Fruit fly (Drosophila melanogaster): Measurements from ENCODE around the gene Cyp304a1.

The Cyp304a1 gene

DNA sequence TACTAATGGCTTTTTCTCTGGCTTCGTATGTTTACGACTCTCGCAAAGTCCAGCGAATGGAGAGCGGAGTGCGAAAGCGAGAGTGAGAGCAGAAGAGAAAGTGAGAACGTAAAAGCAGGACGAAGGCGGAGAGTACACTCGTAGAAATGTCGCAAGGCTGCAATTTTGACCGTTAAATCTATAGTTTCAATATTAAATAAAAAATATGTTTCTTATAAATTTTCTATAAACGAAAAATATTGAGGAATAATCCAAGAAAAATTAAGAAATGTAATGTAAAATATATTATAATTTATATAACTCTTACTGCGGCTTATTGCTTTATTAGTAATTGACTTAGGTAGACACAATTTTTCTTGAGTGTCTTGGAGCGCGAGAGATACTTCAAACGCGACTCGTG, 10.9 kb downstream of the Cyp304a1 start (continued):
- peak; percentile 17 for TF ChIP-seq CG18599 (GFP tag; optimal IDR thresholded peaks at IDR 0.05)
- TF ChIP-seq zf30C (GFP tag; optimal IDR thresholded peaks at IDR 0.05): peak; percentile 21
- TF ChIP-seq Hr51 (GFP tag; optimal IDR thresholded peaks at IDR 0.05): peak in 1 of 2 experiments; percentile 13
- peak; percentile 35 for TF ChIP-seq zen (tag; optimal IDR thresholded peaks at IDR 0.05)
- peak; percentile 1 for TF ChIP-seq D19A (tag; optimal IDR thresholded peaks at IDR 0.05)
- no peak for TF ChIP-seq CG16813 (GFP tag; IDR thresholded peaks at IDR 0.05; ENCODE audit: partially characterized antibody)
- peak; percentile 11 for TF ChIP-seq CG8924 (tag; optimal IDR thresholded peaks at IDR 0.05)
- TF ChIP-seq CG10979 (tag; optimal IDR thresholded peaks at IDR 0.05): peak; percentile 12
- peak; percentile 28 for TF ChIP-seq corto (GFP tag; optimal IDR thresholded peaks at IDR 0.05)
- peak; percentile 40 for TF ChIP-seq CG11504 (tag; optimal IDR thresholded peaks at IDR 0.05)
- no peak for TF ChIP-seq CG11723 (GFP tag; optimal IDR thresholded peaks at IDR 0.05)
- no peak for TF ChIP-seq pan (optimal IDR thresholded peaks at IDR 0.05)
- no peak for TF ChIP-seq pan (GFP tag; optimal IDR thresholded peaks at IDR 0.05 in 1 of 2, IDR thresholded peaks at IDR 0.05 in 1 of 2)
- TF ChIP-seq Hmr (GFP tag; optimal IDR thresholded peaks at IDR 0.05): peak; percentile 24
- TF ChIP-seq ci (GFP tag; IDR thresholded peaks at IDR 0.05): no peak
- no peak for TF ChIP-seq dimm (GFP tag; IDR thresholded peaks at IDR 0.05)
- TF ChIP-seq Blimp-1 (GFP tag; optimal IDR thresholded peaks at IDR 0.05): peak; percentile 40
- peak; percentile 24 for TF ChIP-seq dmrt99B (tag; optimal IDR thresholded peaks at IDR 0.05)
- TF ChIP-seq CG9727 (GFP tag; optimal IDR thresholded peaks at IDR 0.05): peak; percentile 28
- TF ChIP-seq Hr3 (GFP tag; optimal IDR thresholded peaks at IDR 0.05): no peak

DNA sequence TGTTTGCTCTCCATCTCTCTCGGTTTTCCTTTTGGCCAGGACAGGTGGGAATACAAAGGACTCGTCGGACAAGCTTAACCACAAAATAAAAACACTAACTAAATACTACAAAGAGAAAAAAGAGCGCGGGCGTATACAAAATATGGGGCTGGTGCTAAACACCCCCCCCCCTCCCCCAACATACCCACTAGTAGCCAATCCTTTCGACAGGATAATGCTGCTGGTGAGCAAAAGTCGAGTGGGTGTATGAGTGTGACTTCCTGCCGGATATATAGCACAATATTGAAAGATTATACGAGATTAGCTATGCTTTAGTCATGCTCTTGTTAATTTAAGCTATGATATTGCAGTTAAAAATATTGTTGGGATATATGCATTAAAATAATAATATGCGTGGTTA, 11.6 kb downstream of the Cyp304a1 start:
- TF ChIP-seq ci (GFP tag; IDR thresholded peaks at IDR 0.05) (no peak), dmrt99B (tag; optimal IDR thresholded peaks at IDR 0.05) (no peak), ara (GFP tag; IDR thresholded peaks at IDR 0.05) (no peak), CG12155 (GFP tag; optimal IDR thresholded peaks at IDR 0.05) (no peak), CG34422 (GFP tag; IDR thresholded peaks at IDR 0.05) (no peak), ro (GFP tag; IDR thresholded peaks at IDR 0.05) (no peak), kah (GFP tag; optimal IDR thresholded peaks at IDR 0.05) (no peak), CG9727 (GFP tag; optimal IDR thresholded peaks at IDR 0.05) (no peak), CG2875 (GFP tag; optimal IDR thresholded peaks at IDR 0.05) (no peak), CG12391 (tag; optimal IDR thresholded peaks at IDR 0.05) (no peak), CrebB (tag; optimal IDR thresholded peaks at IDR 0.05) (no peak), Hey (tag; optimal IDR thresholded peaks at IDR 0.05) (no peak), hb (GFP tag; IDR thresholded peaks at IDR 0.05; ENCODE audit: partially characterized antibody) (no peak), Hsf (GFP tag; optimal IDR thresholded peaks at IDR 0.05) (no peak), trh (GFP tag; optimal IDR thresholded peaks at IDR 0.05) (no peak), klu (GFP tag; IDR thresholded peaks at IDR 0.05) (no peak), CG8388 (GFP tag; optimal IDR thresholded peaks at IDR 0.05) (no peak), GATAe (GFP tag; conservative IDR thresholded peaks at IDR 0.05) (no peak), Hr51 (GFP tag; optimal IDR thresholded peaks at IDR 0.05) (no peak)

DNA sequence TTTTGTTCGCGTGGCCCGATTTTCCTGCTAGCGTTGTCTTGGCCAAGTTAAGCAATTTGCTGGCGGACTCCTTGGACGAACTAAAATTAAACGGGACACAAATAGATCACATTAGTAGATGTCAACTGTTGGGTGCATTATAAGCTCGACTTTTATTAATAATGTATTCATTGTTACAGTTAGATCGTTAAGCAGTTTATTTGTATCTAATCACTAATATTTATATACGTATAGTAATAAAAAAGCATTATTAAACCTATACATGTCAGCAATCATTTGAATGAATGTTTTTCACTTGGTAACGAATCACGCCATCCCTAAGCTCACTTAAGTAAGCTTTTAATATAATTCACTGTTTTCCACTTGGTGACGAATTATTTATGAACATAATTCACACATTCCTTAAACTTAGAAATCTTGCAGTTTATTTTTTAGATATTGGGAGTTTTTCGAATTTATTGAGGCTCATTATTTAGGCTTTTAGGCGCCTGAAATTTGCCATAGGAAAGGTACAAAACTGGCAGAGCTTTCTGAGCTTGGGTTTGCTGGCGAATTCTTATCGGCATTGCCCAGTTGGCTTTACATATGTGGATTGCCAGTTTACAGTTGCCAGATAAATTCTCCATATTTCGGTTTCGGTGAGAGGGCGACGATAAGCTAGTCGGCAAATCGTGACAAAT, 13.9 kb downstream of the Cyp304a1 start, which contains the start of the genes CG7381 and CG7091:
CG7381 (minus strand) TSS at position 101 of the 680 bp plus-strand sequence.
CG7091 (plus strand) TSS at position 630 of the 680 bp plus-strand sequence.
- no peak for TF ChIP-seq CrebB (tag; optimal IDR thresholded peaks at IDR 0.05)
- no peak for TF ChIP-seq nau (GFP tag; optimal IDR thresholded peaks at IDR 0.05)
- no peak for TF ChIP-seq CG17568 (GFP tag; optimal IDR thresholded peaks at IDR 0.05)
- TF ChIP-seq ato (GFP tag; IDR thresholded peaks at IDR 0.05; ENCODE audit: partially characterized antibody): no peak
- TF ChIP-seq vvl (GFP tag; IDR thresholded peaks at IDR 0.05): no peak
